Worm (Caenorhabditis elegans) whole organism, L4 larva: ENCODE measurements around the gene sdz-5.

ENCODE experiments used
- daf-12 ChIP-seq: fragments of 150-350 bp; optimal IDR thresholded peaks from 2 replicates; lab custom pipeline; 2014; ENCODE audit warnings: missing biosample characterization, missing genetic modification reagents, missing genetic modification characterization
- daf-16 ChIP-seq, 3 experiments: sonication (generic microtip); optimal IDR thresholded peaks; 2 replicates each; lab custom pipeline; 2016 to 2017; ENCODE audit warnings: missing genetic modification characterization in 3 of 3, missing genetic modification reagents in 3 of 3, mild to moderate bottlenecking in 2 of 3, missing compliant biosample characterization in 2 of 3, missing biosample characterization in 1 of 3, moderate library complexity in 1 of 3

ce11 chrII:2987854-2988350 is 20.6 kb upstream of the sdz-5 start, which contains the start of gene lido-7:
- no peak for TF ChIP-seq daf-16 (GFP tag; optimal IDR thresholded peaks at IDR 0.05; lab: Kevin White, UChicago)
- no peak for TF ChIP-seq daf-16 (tag; optimal IDR thresholded peaks at IDR 0.05; lab: Kevin White, UChicago)
- TF ChIP-seq daf-12 (tag; lab: Kevin White, UChicago): no peak
